Worm (Caenorhabditis elegans) whole organism, midembryonic: ENCODE data around the gene ZC443.4.
"Not testable (repeated sequence)": the region's sequence is repeated elsewhere in the genome, so short reads cannot be mapped to it uniquely, and the experiment has no call there.

ENCODE experiments used
- T22C8.4 ChIP-seq: fragments of 200-800 bp; sonication (Bioruptor generic); IDR thresholded peaks from 2 replicates; pipeline ENCODE4 v1.3.6; 2022; ENCODE audit warnings: missing genetic modification characterization, missing compliant biosample characterization
- cog-1 ChIP-seq: sonication (generic microtip); optimal IDR thresholded peaks from 2 replicates; lab custom pipeline; 2016; ENCODE audit warnings: missing genetic modification characterization, missing compliant biosample characterization
- flt-1 ChIP-seq: fragments of 200-800 bp; sonication (Bioruptor generic); IDR thresholded peaks from 2 replicates; pipeline ENCODE4 v1.3.6; 2022; ENCODE audit warnings: missing genetic modification characterization, missing compliant biosample characterization
- klf-2 ChIP-seq: fragments of 200-800 bp; sonication (Bioruptor generic); conservative IDR thresholded peaks from 2 replicates; pipeline ENCODE4 v1.3.6; 2022; ENCODE audit warnings: missing genetic modification reagents, missing genetic modification characterization, missing compliant biosample characterization
- med-1 ChIP-seq: sonication (generic microtip); optimal IDR thresholded peaks from 2 replicates; lab custom pipeline; 2017; ENCODE audit warnings: missing genetic modification characterization, mild to moderate bottlenecking, missing compliant biosample characterization, antibody characterized with exemption, missing genetic modification reagents; ENCODE audit not compliant: insufficient read depth
- ref-1 ChIP-seq: fragments of 200-800 bp; sonication (Bioruptor generic); conservative IDR thresholded peaks from 2 replicates; pipeline ENCODE4 v1.3.6; 2022; ENCODE audit warnings: missing genetic modification reagents, missing genetic modification characterization, missing compliant biosample characterization
- tab-1 ChIP-seq: fragments of 200-800 bp; sonication (Bioruptor generic); IDR thresholded peaks from 2 replicates; pipeline ENCODE4 v1.3.6; 2022; ENCODE audit warnings: missing genetic modification characterization, missing compliant biosample characterization
- ztf-23 ChIP-seq: fragments of 200-800 bp; sonication (Bioruptor generic); IDR thresholded peaks from 2 replicates; pipeline ENCODE4 v1.3.6; 2022; ENCODE audit warnings: missing genetic modification reagents, missing genetic modification characterization, missing compliant biosample characterization
- ztf-29 ChIP-seq: fragments of 200-800 bp; sonication (Bioruptor generic); IDR thresholded peaks from 2 replicates; pipeline ENCODE4 v1.3.6; 2022; ENCODE audit warnings: missing genetic modification reagents, missing genetic modification characterization, missing compliant biosample characterization

The ZC443.4 gene

DNA sequence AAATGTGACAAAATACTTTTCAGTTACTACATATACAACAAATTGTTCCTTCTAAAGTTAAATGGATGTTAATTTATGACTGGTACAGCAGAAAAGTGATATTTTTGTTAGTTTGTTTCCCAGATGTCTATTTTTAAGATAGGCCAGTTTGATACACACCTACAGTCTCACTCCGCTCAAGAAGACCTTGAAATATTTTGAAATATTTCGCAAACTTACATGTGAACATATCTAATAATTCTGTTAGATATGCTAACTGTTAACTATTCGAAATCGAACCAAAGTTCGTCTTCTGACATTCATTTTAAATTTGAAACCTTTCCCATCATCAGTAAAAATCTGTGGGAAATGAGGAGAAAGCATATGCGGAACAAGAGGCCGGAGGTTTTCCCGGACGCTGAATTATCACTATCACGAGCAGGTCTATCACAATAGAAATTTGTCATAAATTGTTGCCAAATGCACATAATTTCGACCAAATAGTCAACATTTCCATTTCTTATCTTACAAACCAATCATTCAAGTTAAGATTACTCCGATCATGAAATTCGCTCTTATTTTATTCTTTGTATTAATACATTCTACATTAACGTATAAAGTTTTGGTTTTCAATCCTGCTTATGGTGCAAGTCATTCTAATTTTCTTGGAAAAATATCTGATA is at the start of gene ZC443.4, which contains the start of gene ugt-18:
Gene ZC443.4, minus strand, starts transcription at position 95 of the 662 bp plus-strand sequence.
Gene ugt-18, plus strand, starts transcription at position 469 of the 662 bp plus-strand sequence.
- no peak for TF ChIP-seq med-1
- no peak for TF ChIP-seq ztf-29 (GFP tag; lab: Robert Waterston, UW)
- TF ChIP-seq klf-2, result no peak
- TF ChIP-seq cog-1 (tag; lab: Kevin White, UChicago), result no peak
- TF ChIP-seq ref-1, result no peak
- no peak for TF ChIP-seq tab-1 (GFP tag; lab: Robert Waterston, UW)
- no peak for TF ChIP-seq ztf-23 (GFP tag; lab: Robert Waterston, UW)
- no peak for TF ChIP-seq flt-1
- TF ChIP-seq T22C8.4 (GFP tag; lab: Robert Waterston, UW), result no peak

DNA sequence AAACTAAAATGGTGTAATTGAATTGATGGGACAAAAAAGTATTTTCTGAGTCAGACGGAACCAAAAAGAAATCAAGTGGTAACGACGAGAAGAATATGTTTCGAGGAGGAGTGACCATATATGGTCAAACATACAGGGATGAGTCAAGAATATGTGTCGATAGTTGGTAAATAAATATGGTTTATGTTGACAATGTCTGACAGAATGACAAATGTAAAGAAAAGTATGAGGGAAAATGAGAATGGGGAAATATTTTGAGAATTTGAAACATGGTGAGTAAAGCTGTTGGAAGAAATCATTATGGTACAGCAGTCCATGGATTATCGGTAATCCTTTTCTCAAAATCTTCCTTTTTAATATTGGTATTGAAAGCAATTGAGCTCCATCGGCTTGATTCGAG is 48.3 kb upstream of the ZC443.4 start, which contains the start of gene nspg-1:
Gene nspg-1, minus strand, starts transcription at position 101 of the 400 bp plus-strand sequence.
- TF ChIP-seq flt-1 (no peak), med-1 (no peak), cog-1 (tag; lab: Kevin White, UChicago) (no peak), ztf-23 (GFP tag; lab: Robert Waterston, UW) (no peak), T22C8.4 (GFP tag; lab: Robert Waterston, UW) (no peak), tab-1 (GFP tag; lab: Robert Waterston, UW) (no peak), klf-2 (no peak), ztf-29 (GFP tag; lab: Robert Waterston, UW) (no peak), ref-1 (no peak)

DNA sequence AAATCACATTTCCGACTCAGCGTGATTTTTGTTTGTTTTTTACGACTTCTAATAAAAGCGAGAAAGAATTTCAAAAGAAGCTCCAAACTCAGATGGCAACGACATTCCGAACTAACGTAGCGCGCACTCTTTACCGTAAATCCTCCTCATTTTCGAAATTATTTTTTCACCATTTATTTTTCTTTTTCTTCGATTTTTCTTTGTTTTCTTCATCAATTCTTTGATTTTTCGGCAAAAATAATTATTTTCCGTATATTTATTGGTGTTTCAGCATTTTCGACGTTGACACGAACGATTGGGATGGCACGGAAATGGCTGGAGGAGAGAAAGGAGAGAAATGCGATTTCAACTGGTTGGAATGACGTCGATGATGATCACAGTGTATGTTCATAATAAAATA is 45.9 kb upstream of the ZC443.4 start, which contains the start of gene T07F10.5:
Gene T07F10.5, plus strand, starts transcription at position 301 of the 400 bp plus-strand sequence.
- TF ChIP-seq cog-1 (tag; lab: Kevin White, UChicago); ref-1; ztf-23 (GFP tag; lab: Robert Waterston, UW): not testable (repeated sequence)

DNA sequence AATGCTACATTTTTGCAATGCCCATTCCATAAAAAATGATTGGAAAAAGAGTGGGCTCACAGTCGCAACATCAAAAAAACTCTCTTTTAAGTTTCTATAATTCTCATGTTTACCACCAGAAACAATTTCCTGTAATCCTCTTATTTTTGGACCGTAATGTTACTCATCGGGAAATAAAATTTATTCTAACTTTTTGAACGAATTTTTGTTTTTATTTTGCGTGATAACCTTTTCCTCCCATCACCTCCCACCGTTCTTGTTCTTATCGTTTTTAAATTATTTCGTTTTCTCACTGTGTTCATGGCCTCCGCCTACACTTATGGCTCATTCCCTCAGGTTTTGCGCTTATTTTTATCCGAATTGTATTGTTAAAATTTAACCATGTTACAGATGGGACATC is 39.5 kb upstream of the ZC443.4 start, which contains the start of gene anp-1:
Gene anp-1, plus strand, starts transcription at position 301 of the 400 bp plus-strand sequence.
- no peak for TF ChIP-seq tab-1 (GFP tag; lab: Robert Waterston, UW)
- TF ChIP-seq ztf-29 (GFP tag; lab: Robert Waterston, UW), result no peak
- no peak for TF ChIP-seq med-1
- TF ChIP-seq T22C8.4 (GFP tag; lab: Robert Waterston, UW), result no peak
- no peak for TF ChIP-seq flt-1
- no peak for TF ChIP-seq cog-1 (tag; lab: Kevin White, UChicago)
- TF ChIP-seq klf-2, result no peak
- TF ChIP-seq ref-1, result no peak
- no peak for TF ChIP-seq ztf-23 (GFP tag; lab: Robert Waterston, UW)

DNA sequence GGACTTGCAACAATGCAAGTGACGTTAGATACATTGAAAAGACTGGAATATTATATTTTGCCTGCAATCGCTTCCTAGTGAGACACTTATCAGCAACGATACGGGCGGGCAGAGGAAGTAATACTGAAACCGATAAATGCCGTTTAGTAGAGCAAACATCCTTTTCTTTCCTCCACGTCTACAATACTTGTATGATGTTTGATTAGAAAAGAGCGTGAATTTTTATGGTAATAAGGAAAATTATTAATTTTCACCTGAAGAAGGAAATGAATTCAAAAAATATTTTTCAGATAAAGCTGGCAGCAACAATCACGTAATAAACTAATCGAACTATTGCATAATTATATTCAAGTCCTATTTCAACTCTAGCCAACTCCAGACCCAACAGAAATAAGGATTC is 35.1 kb upstream of the ZC443.4 start, which contains the start of gene C44H9.7:
Gene C44H9.7, minus strand, starts transcription at position 101 of the 400 bp plus-strand sequence.
- TF ChIP-seq klf-2 (no peak), med-1 (no peak), T22C8.4 (GFP tag; lab: Robert Waterston, UW) (no peak), cog-1 (tag; lab: Kevin White, UChicago) (no peak), ref-1 (no peak), ztf-29 (GFP tag; lab: Robert Waterston, UW) (no peak)

DNA sequence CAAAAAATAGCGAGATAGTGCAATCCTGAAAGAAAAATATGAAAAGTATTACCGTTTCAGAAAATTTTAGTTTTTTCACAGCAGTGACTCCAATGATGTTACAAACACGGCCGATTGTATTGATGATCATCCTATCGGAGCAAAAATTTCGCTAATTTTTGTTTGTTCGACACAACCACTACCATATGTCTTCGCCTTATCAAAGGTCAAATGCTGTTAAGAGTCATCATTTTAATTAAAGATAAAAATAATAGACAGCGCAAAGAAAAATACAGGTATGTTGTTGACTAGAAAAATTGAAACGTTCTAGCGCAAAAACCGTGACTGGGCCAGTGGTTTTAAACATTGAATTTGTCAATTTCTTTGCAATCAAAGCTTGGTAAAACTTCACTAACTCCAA is 32.7 kb upstream of the ZC443.4 start:
- no peak for TF ChIP-seq T22C8.4 (GFP tag; lab: Robert Waterston, UW)
- no peak for TF ChIP-seq ztf-29 (GFP tag; lab: Robert Waterston, UW)
- no peak for TF ChIP-seq klf-2
- TF ChIP-seq ref-1, result no peak
- TF ChIP-seq cog-1 (tag; lab: Kevin White, UChicago), result no peak
- TF ChIP-seq med-1, result no peak
- no peak for TF ChIP-seq tab-1 (GFP tag; lab: Robert Waterston, UW)
- no peak for TF ChIP-seq ztf-23 (GFP tag; lab: Robert Waterston, UW)
- no peak for TF ChIP-seq flt-1

DNA sequence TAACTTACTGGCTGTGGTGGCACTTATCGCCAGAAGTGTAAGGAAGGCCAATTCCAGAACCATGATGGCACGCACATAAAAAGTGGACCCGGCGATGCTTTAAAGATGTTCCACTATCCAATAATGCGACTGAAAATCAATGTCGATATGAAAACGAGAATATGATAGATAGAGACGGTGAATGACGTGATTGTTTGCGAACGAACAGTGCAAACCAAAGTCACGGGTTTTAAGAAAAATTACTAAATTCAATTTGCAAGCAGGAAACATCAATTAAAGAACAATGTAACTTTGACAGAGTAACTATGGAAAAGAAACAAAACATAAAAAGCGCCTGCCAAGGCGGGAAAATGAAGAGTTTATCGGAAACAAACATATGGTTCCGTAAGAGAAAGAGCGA is 30.1 kb upstream of the ZC443.4 start, which contains the start of gene C44H9.5:
Gene C44H9.5, minus strand, starts transcription at position 129 of the 400 bp plus-strand sequence.
- TF ChIP-seq med-1 (no peak), cog-1 (tag; lab: Kevin White, UChicago) (no peak), klf-2 (no peak), ztf-23 (GFP tag; lab: Robert Waterston, UW) (no peak), ztf-29 (GFP tag; lab: Robert Waterston, UW) (no peak), flt-1 (no peak), ref-1 (no peak), T22C8.4 (GFP tag; lab: Robert Waterston, UW) (no peak), tab-1 (GFP tag; lab: Robert Waterston, UW) (no peak)

DNA sequence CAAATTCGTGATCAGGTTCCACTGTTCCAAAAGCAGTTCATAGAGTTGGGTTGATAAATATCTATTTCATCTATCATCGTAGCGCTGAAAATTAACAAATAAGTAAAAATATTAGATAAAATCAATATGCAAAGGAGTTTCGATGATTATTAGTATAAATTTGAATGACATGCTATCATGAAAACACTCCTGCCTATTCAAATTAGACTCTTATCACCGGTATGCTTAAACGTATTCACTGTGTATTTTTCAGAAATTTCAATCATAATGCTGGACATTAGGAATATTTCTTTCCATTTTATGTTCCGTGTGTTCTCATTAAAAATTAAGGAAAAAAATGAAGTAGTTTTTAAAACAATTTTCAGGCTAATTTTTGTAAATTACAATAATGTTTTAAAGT is 25.6 kb upstream of the ZC443.4 start, which contains the start of gene C44H9.6:
Gene C44H9.6, minus strand, starts transcription at position 101 of the 400 bp plus-strand sequence.
- no peak for TF ChIP-seq ztf-23 (GFP tag; lab: Robert Waterston, UW)
- TF ChIP-seq klf-2, result no peak
- no peak for TF ChIP-seq ztf-29 (GFP tag; lab: Robert Waterston, UW)
- TF ChIP-seq med-1, result no peak
- no peak for TF ChIP-seq flt-1
- TF ChIP-seq T22C8.4 (GFP tag; lab: Robert Waterston, UW), result no peak
- no peak for TF ChIP-seq ref-1
- no peak for TF ChIP-seq tab-1 (GFP tag; lab: Robert Waterston, UW)
- TF ChIP-seq cog-1 (tag; lab: Kevin White, UChicago), result no peak

DNA sequence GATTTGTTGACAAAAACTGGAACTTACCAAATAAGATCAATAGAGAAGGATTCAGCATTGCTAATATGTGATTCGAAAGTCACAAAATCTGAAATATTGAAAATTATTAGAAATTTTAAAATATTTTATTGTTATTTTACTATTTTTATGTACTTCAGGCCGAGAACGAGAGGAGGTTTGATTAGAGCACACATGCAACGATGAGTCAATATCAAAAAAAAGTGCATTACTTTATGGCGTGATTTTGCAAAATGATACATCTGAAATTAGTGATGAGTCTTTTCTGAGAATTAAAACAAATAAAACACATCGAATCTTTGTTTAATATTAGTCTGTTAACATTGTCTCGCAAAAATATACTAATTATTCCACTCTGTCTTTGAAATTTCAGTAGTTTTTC is 25.1 kb upstream of the ZC443.4 start:
- no peak for TF ChIP-seq ref-1
- no peak for TF ChIP-seq ztf-29 (GFP tag; lab: Robert Waterston, UW)
- TF ChIP-seq flt-1, result no peak
- no peak for TF ChIP-seq T22C8.4 (GFP tag; lab: Robert Waterston, UW)
- no peak for TF ChIP-seq cog-1 (tag; lab: Kevin White, UChicago)
- TF ChIP-seq klf-2, result no peak
- TF ChIP-seq med-1, result no peak
- no peak for TF ChIP-seq tab-1 (GFP tag; lab: Robert Waterston, UW)
- TF ChIP-seq ztf-23 (GFP tag; lab: Robert Waterston, UW), result no peak

DNA sequence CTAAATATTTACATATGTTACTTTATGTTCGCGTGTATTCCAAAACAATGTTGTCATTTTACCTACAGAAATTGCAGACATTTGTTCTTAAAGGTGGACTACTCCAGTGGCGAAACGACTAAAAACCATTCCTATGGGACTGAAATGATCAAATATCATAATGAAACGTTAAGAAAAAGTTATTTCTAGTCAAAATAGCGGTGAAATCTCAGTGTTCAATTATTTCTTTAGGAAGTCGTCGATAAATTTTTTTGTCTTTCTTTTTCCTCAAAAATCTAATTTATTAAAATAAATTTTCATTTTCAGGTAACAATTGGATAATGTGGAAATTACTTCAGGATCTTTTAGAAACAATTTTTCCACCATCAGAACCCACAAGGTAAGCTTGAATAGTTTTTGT is 15.7 kb upstream of the ZC443.4 start, which contains the start of gene C44H9.4:
Gene C44H9.4, plus strand, starts transcription at position 301 of the 400 bp plus-strand sequence.
- TF ChIP-seq T22C8.4 (GFP tag; lab: Robert Waterston, UW) (no peak), flt-1 (no peak), ztf-23 (GFP tag; lab: Robert Waterston, UW) (no peak), tab-1 (GFP tag; lab: Robert Waterston, UW) (no peak), med-1 (no peak), ztf-29 (GFP tag; lab: Robert Waterston, UW) (no peak), cog-1 (tag; lab: Kevin White, UChicago) (no peak), ref-1 (no peak), klf-2 (no peak)
